Worm (Caenorhabditis elegans): Measurements from ENCODE around the gene T05G5.4.
A peak's percentile ranks its signal among the peaks of the same experiment; 100 is the strongest.

Gene T05G5.4

ce11 chrIII:9766175-9766574 lies 17.4 kb downstream of the T05G5.4 start, which contains the start of gene cbp-1 (continued):
- no peak for TF ChIP-seq nhr-111 (GFP tag; optimal IDR thresholded peaks at IDR 0.05)
- TF ChIP-seq ceh-82 (tag; optimal IDR thresholded peaks at IDR 0.05): no peak
- no peak for TF ChIP-seq F37D6.2 (tag; optimal IDR thresholded peaks at IDR 0.05)
- TF ChIP-seq gei-8 (GFP tag; optimal IDR thresholded peaks at IDR 0.05): no peak
- no peak for TF ChIP-seq tag-97 (GFP tag; IDR thresholded peaks at IDR 0.05)
- no peak for TF ChIP-seq saeg-2 (GFP tag; IDR thresholded peaks at IDR 0.05)
- peak; percentile 11 for TF ChIP-seq ceh-28 (tag; optimal IDR thresholded peaks at IDR 0.05)
- TF ChIP-seq aly-2 (tag; optimal IDR thresholded peaks at IDR 0.05): no peak
- no peak for TF ChIP-seq nhr-6 (tag; optimal IDR thresholded peaks at IDR 0.05)
- no peak for TF ChIP-seq madf-5 (GFP tag; IDR thresholded peaks at IDR 0.05)
- TF ChIP-seq hlh-30 (tag; optimal IDR thresholded peaks at IDR 0.05; ENCODE audit: insufficient read depth): peak; percentile 8
- peak; percentile 20 for TF ChIP-seq nhr-28 (tag; optimal IDR thresholded peaks at IDR 0.05)
- TF ChIP-seq snpc-4 (tag; optimal IDR thresholded peaks at IDR 0.05): no peak
- TF ChIP-seq spr-1 (tag; optimal IDR thresholded peaks at IDR 0.05): no peak
- TF ChIP-seq nhr-11 (tag; optimal IDR thresholded peaks at IDR 0.05): no peak
- peak; percentile 33 for TF ChIP-seq dve-1 (tag; optimal IDR thresholded peaks at IDR 0.05; ENCODE audit: insufficient read depth)
- TF ChIP-seq dpl-1 (GFP tag; optimal IDR thresholded peaks at IDR 0.05): no peak
- no peak for TF ChIP-seq zip-11 (GFP tag; IDR thresholded peaks at IDR 0.05)
- no peak for TF ChIP-seq sdz-12 (GFP tag; optimal IDR thresholded peaks at IDR 0.05)
- peak; percentile 63 for TF ChIP-seq mes-2 (tag; optimal IDR thresholded peaks at IDR 0.05; ENCODE audit: poor library complexity, severe bottlenecking)
- no peak for TF ChIP-seq lin-29 (GFP tag; IDR thresholded peaks at IDR 0.05)
- TF ChIP-seq ZK546.5 (tag; optimal IDR thresholded peaks at IDR 0.05): no peak
- no peak for TF ChIP-seq madf-9 (GFP tag; conservative IDR thresholded peaks at IDR 0.05)
- TF ChIP-seq unc-39 (tag; optimal IDR thresholded peaks at IDR 0.05): no peak
- no peak for TF ChIP-seq nhr-102 (tag; optimal IDR thresholded peaks at IDR 0.05)

DNA sequence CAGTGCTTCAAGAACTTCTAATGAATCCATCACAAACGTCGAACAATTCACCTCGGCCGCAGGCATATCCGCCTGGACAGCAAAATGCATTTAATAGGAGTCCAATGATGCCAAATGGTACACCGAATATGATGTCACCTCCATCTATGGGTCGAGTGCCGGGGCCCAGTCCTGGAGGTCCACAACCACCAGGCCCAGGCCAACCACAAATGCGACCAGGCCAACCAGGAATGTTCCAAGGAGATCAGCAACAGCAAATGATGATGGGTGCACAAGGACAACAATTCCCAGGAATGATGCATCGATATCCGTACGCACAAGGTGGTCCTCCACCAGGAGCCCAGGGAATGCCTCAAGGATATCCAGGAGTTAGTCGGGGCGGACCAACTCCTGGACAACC lies 18.4 kb downstream of the T05G5.4 start:
- peak; percentile 50 for TF ChIP-seq aha-1 (tag)
- TF ChIP-seq dmd-9 (GFP tag; IDR thresholded peaks at IDR 0.05): no peak
- TF ChIP-seq unc-62 (GFP tag; optimal IDR thresholded peaks at IDR 0.05 in 1 of 2): peak in 1 of 2 experiments; percentile 57
- TF ChIP-seq unc-62 (tag; optimal IDR thresholded peaks at IDR 0.05): no peak

DNA sequence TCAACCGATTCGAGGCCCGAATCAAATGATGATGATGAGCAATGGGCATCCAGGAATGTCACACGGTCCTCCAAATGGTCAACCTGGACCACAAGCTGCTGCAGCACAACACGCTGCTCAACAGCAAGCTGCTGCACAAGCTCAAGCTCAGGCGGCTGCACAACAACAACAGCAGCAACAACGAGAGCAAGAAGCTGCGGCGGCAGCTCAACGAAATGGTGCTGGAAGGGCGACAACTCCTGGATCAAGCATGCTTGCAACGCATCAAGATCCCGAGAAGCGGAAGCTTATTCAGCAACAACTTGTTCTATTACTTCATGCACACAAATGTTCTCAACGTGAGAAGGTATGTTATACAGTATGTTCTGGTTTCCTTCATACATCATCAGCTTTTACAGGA lies 19.3 kb downstream of the T05G5.4 start:
- peak in 1 of 2 experiments; percentile 17 for TF ChIP-seq unc-62 (GFP tag; optimal IDR thresholded peaks at IDR 0.05 in 1 of 2)
- TF ChIP-seq unc-62 (tag; optimal IDR thresholded peaks at IDR 0.05): no peak
- 0 out of 2 replicates have a peak, but pooled peaks have one; percentile 14 for TF ChIP-seq lim-7 (GFP tag; IDR thresholded peaks at IDR 0.05)
- TF ChIP-seq set-16 (GFP tag; IDR thresholded peaks at IDR 0.05): peak; percentile 69
- TF ChIP-seq zfp-3 (GFP tag; conservative IDR thresholded peaks at IDR 0.05): no peak
- TF ChIP-seq dmd-9 (GFP tag; IDR thresholded peaks at IDR 0.05): 0 out of 2 replicates have a peak, but pooled peaks have one; percentile 55

DNA sequence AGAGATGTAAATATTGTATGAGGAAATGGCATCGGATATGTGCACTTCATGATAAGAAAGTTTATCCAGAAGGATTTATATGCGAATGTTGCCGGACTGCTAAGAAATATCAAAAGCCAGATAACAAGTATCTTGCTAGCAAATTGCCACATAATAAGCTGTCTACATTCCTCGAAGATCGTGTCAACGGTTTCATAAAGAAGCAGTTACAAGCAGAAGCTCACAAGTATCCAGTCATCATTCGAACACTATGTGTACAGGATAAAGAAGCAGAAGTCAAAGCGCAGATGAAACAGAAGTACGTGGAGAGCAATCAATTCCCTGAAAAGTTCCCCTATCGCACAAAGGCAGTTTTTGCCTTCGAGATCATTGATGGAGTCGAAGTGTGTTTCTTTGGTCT lies 21.9 kb downstream of the T05G5.4 start:
- TF ChIP-seq unc-62 (GFP tag; optimal IDR thresholded peaks at IDR 0.05 in 1 of 2): peak in 1 of 2 experiments; percentile 97
- no peak for TF ChIP-seq unc-62 (tag; optimal IDR thresholded peaks at IDR 0.05)
- no peak for TF ChIP-seq ama-1 (optimal IDR thresholded peaks at IDR 0.05)

DNA sequence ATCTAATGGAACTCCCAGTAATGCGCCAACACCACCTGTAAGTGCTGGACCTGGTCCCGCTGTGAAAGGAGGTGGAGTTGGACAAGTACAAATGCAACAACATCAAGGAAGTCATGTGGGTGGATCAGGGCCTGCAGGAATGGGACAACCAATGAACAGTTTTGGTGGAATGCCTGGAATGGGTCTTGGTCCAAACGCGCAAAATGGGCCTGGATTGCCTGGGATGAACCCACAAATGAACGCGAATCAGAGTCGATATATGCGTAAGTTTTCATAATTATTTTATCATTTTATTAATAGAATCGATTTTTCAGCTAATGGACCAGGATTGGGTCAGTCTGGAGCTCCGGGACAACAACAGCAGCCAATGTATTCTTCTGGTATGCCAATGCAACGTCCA lies 23.7 kb downstream of the T05G5.4 start:
- TF ChIP-seq Y48G9A.11 (GFP tag; IDR thresholded peaks at IDR 0.05) (no peak), lin-38 (GFP tag; IDR thresholded peaks at IDR 0.05) (0 out of 2 replicates have a peak, but pooled peaks have one; percentile 27), lin-13 (GFP tag; optimal IDR thresholded peaks at IDR 0.05) (no peak), unc-62 (GFP tag; optimal IDR thresholded peaks at IDR 0.05 in 1 of 2) (peak in 1 of 2 experiments; percentile 25), unc-62 (tag; optimal IDR thresholded peaks at IDR 0.05) (no peak), D1046.2 (GFP tag; IDR thresholded peaks at IDR 0.05) (0 out of 2 replicates have a peak, but pooled peaks have one; percentile 50), cey-2 (tag; optimal IDR thresholded peaks at IDR 0.05; ENCODE audit: borderline replicate concordance, insufficient read depth) (no peak), dmd-6 (GFP tag; IDR thresholded peaks at IDR 0.05) (no peak), lin-29 (GFP tag; IDR thresholded peaks at IDR 0.05) (no peak), duxl-1 (tag; optimal IDR thresholded peaks at IDR 0.05; ENCODE audit: poor library complexity) (no peak)
